Fruit fly (Drosophila melanogaster): ENCODE data around the gene CG43739.

The CG43739 gene

DNA sequence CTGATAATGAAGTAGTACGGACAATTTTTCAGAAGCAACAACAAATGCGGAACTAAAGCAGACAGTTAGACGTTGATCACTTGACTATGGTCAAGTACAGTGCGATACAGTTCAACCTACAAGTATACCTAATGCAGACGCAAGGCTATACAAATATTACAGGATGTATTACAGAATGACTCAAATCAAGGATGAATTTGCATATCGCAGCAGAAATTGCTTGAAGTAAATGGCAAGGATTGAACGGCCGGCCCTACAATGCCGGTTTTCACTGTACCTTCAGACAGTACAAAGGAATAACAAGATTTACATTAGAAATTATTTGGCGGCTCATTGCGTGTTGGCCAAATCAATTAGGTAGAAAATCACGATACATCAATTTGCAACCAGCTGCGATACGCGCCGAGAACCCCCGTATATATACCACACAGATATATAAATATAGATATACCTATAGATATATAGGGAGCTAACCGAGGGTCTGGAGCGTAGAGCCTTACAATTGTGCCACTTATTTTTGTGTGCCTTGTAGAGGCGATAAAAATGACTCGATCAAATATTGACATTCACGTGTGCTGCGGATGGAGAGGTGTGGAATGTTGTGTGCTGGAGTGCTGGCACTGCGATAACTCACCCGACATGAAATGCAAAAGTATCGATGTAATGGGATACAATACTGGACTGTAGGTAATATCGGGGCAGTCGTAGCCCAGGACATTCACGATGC, 37.2 kb downstream of the CG43739 start (continued):
- peak; percentile 61 for TF ChIP-seq CG3847 (GFP tag; IDR thresholded peaks at IDR 0.05)
- peak; percentile 64 to 72 for TF ChIP-seq Pdp1 (GFP tag; optimal IDR thresholded peaks at IDR 0.05)
- no peak for TF ChIP-seq vfl (GFP tag; optimal IDR thresholded peaks at IDR 0.05)
- no peak for TF ChIP-seq pan (optimal IDR thresholded peaks at IDR 0.05)
- TF ChIP-seq pan (GFP tag; optimal IDR thresholded peaks at IDR 0.05 in 1 of 2, IDR thresholded peaks at IDR 0.05 in 1 of 2), result peak in 1 of 2 experiments; percentile 47
- TF ChIP-seq PHDP (tag; optimal IDR thresholded peaks at IDR 0.05), result peak; percentile 39
- TF ChIP-seq Atf3 (GFP tag; optimal IDR thresholded peaks at IDR 0.05), result no peak
- TF ChIP-seq Dfd (GFP tag; optimal IDR thresholded peaks at IDR 0.05), result no peak
- TF ChIP-seq Side (GFP tag; optimal IDR thresholded peaks at IDR 0.05), result no peak
- TF ChIP-seq CG12071 (GFP tag; optimal IDR thresholded peaks at IDR 0.05), result no peak
- peak; percentile 23 for TF ChIP-seq CG6813 (GFP tag; optimal IDR thresholded peaks at IDR 0.05)
- TF ChIP-seq CG14014 (GFP tag; IDR thresholded peaks at IDR 0.05), result peak; percentile 70; the same call in 1 of the 2 replicates
- peak; percentile 25 for TF ChIP-seq CG16815 (GFP tag; optimal IDR thresholded peaks at IDR 0.05)
- TF ChIP-seq slp2 (GFP tag; optimal IDR thresholded peaks at IDR 0.05), result no peak
- peak; percentile 50; the same call in 1 of the 2 replicates for TF ChIP-seq MBD-R2 (GFP tag; IDR thresholded peaks at IDR 0.05)
- TF ChIP-seq phol (tag; optimal IDR thresholded peaks at IDR 0.05), result peak; percentile 27
- no peak for TF ChIP-seq gcm (GFP tag; optimal IDR thresholded peaks at IDR 0.05)
- TF ChIP-seq hb (GFP tag; IDR thresholded peaks at IDR 0.05; ENCODE audit: partially characterized antibody), result no peak
- peak; percentile 45 for TF ChIP-seq CG9727 (GFP tag; optimal IDR thresholded peaks at IDR 0.05)
- no peak for TF ChIP-seq sim (GFP tag; IDR thresholded peaks at IDR 0.05)
- TF ChIP-seq croc (GFP tag; conservative IDR thresholded peaks at IDR 0.05), result no peak
- TF ChIP-seq CG13424 (tag; optimal IDR thresholded peaks at IDR 0.05), result no peak
- no peak for TF ChIP-seq z (GFP tag; IDR thresholded peaks at IDR 0.05)
- TF ChIP-seq CG17612 (GFP tag; IDR thresholded peaks at IDR 0.05), result peak; percentile 30; the same call in 1 of the 2 replicates
- TF ChIP-seq Hmx (GFP tag; optimal IDR thresholded peaks at IDR 0.05), result no peak
- TF ChIP-seq corto (GFP tag; optimal IDR thresholded peaks at IDR 0.05), result no peak
- TF ChIP-seq hbn (GFP tag; IDR thresholded peaks at IDR 0.05; ENCODE audit: partially characterized antibody), result no peak
- TF ChIP-seq CG33557 (GFP tag; optimal IDR thresholded peaks at IDR 0.05), result no peak
- no peak for TF ChIP-seq oc (tag; optimal IDR thresholded peaks at IDR 0.05)
- no peak for TF ChIP-seq CG3726 (GFP tag; IDR thresholded peaks at IDR 0.05)
- peak; percentile 4 for TF ChIP-seq Six4 (GFP tag; optimal IDR thresholded peaks at IDR 0.05)
- TF ChIP-seq dm (GFP tag; optimal IDR thresholded peaks at IDR 0.05), result no peak
- no peak for TF ChIP-seq trem (tag; optimal IDR thresholded peaks at IDR 0.05)
- TF ChIP-seq grn (GFP tag; optimal IDR thresholded peaks at IDR 0.05), result no peak
- TF ChIP-seq dmrt99B (tag; optimal IDR thresholded peaks at IDR 0.05), result peak; percentile 29
- no peak; the same call in 1 of the 2 replicates for TF ChIP-seq wor (GFP tag; IDR thresholded peaks at IDR 0.05)
- no peak for TF ChIP-seq emc (GFP tag; optimal IDR thresholded peaks at IDR 0.05)
- peak; percentile 65 for TF ChIP-seq CG3281 (GFP tag; optimal IDR thresholded peaks at IDR 0.05)
- peak; percentile 54; the same call in 2 of the 3 replicates for TF ChIP-seq Aef1 (GFP tag; IDR thresholded peaks at IDR 0.05)
- TF ChIP-seq CG1602 (GFP tag; optimal IDR thresholded peaks at IDR 0.05), result no peak
- peak; percentile 50 to 59 for TF ChIP-seq dpn (GFP tag; optimal IDR thresholded peaks at IDR 0.05)
- TF ChIP-seq CG12659 (GFP tag; optimal IDR thresholded peaks at IDR 0.05), result peak; percentile 41
- TF ChIP-seq CG15269 (tag; optimal IDR thresholded peaks at IDR 0.05), result peak; percentile 54
- TF ChIP-seq Vsx1 (GFP tag; optimal IDR thresholded peaks at IDR 0.05), result no peak
- TF ChIP-seq p53 (GFP tag; optimal IDR thresholded peaks at IDR 0.05), result no peak
- no peak for TF ChIP-seq da (GFP tag; optimal IDR thresholded peaks at IDR 0.05)
- TF ChIP-seq tup (GFP tag; optimal IDR thresholded peaks at IDR 0.05), result peak; percentile 3
- peak; percentile 85 for TF ChIP-seq Rfx (GFP tag; IDR thresholded peaks at IDR 0.05)
- TF ChIP-seq pfk (GFP tag; optimal IDR thresholded peaks at IDR 0.05), result no peak
- TF ChIP-seq CG3065 (GFP tag; optimal IDR thresholded peaks at IDR 0.05), result no peak
